Worm (Caenorhabditis elegans) whole organism, L1 larva: Measurements from ENCODE around the gene ifg-1.

Experiments
- C34B4.2 ChIP-seq: sonication (generic microtip); optimal IDR thresholded peaks from 2 replicates; lab custom pipeline; 2017; ENCODE audit warnings: mild to moderate bottlenecking, missing genetic modification characterization, missing compliant biosample characterization
- aha-1 ChIP-seq: fragments of 150-350 bp; optimal IDR thresholded peaks from 2 replicates; lab custom pipeline; 2014; ENCODE audit warnings: missing biosample characterization, missing genetic modification characterization
- alr-1 ChIP-seq: fragments of 200-800 bp; sonication (Bioruptor generic); optimal IDR thresholded peaks from 2 replicates; lab custom pipeline; 2018; ENCODE audit warnings: borderline replicate concordance, mild to moderate bottlenecking, missing genetic modification characterization, missing compliant biosample characterization
- aly-2 ChIP-seq: fragments of 150-350 bp; optimal IDR thresholded peaks from 2 replicates; lab custom pipeline; 2014; ENCODE audit warnings: missing biosample characterization, missing genetic modification characterization
- ama-1 ChIP-seq: fragments of 150-350 bp; optimal IDR thresholded peaks from 2 replicates; lab custom pipeline; 2014
- ceh-82 ChIP-seq, 3 experiments: fragments of 150-350 bp in 1 of 3; sonication (generic microtip) in 2 of 3; optimal IDR thresholded peaks; 2 replicates each; lab custom pipeline; 2014 to 2017; ENCODE audit warnings: missing biosample characterization in 3 of 3, missing genetic modification characterization in 3 of 3
- ceh-88 ChIP-seq: fragments of 200-800 bp; sonication (Bioruptor generic); IDR thresholded peaks from 2 replicates; pipeline ENCODE4 v1.3.6; 2022; ENCODE audit warnings: missing genetic modification characterization, missing compliant biosample characterization
- ceh-90 ChIP-seq: sonication (generic microtip); optimal IDR thresholded peaks from 2 replicates; lab custom pipeline; 2016; ENCODE audit warnings: missing genetic modification characterization, missing compliant biosample characterization
- dsc-1 ChIP-seq: sonication (generic microtip); optimal IDR thresholded peaks from 2 replicates; lab custom pipeline; 2016; ENCODE audit warnings: mild to moderate bottlenecking, missing genetic modification characterization, missing compliant biosample characterization
- efl-3 ChIP-seq: fragments of 200-800 bp; sonication (Bioruptor generic); optimal IDR thresholded peaks from 2 replicates; lab custom pipeline; 2018; ENCODE audit warnings: mild to moderate bottlenecking, missing genetic modification characterization, missing compliant biosample characterization
- egl-13 ChIP-seq: sonication (generic microtip); optimal IDR thresholded peaks from 2 replicates; lab custom pipeline; 2016; ENCODE audit warnings: missing genotype, missing genetic modification reagents, missing genetic modification characterization, missing compliant biosample characterization
- egl-27 ChIP-seq, 2 experiments: fragments of 150-350 bp in 1 of 2; sonication (generic microtip); optimal IDR thresholded peaks; 3 replicates each; lab custom pipeline; 2017 to 2018; ENCODE audit warnings: missing biosample characterization in 2 of 2, missing genetic modification characterization in 2 of 2, missing genetic modification reagents in 2 of 2
- elt-3 ChIP-seq, 6 experiments: fragments of 150-350 bp in 1 of 6; sonication (generic microtip); optimal IDR thresholded peaks; 2 replicates each; lab custom pipeline; 2017 to 2018; ENCODE audit warnings: missing biosample characterization in 6 of 6, missing genetic modification characterization in 6 of 6, inconsistent platforms in 1 of 6
- ets-5 ChIP-seq: fragments of 200-800 bp; sonication (Bioruptor generic); IDR thresholded peaks from 2 replicates; pipeline ENCODE4 v1.3.6; 2022; ENCODE audit warnings: missing genetic modification characterization, missing compliant biosample characterization
- fkh-8 ChIP-seq: sonication (generic microtip); optimal IDR thresholded peaks from 2 replicates; lab custom pipeline; 2016; ENCODE audit warnings: mild to moderate bottlenecking, missing genetic modification characterization, missing compliant biosample characterization
- hlh-4 ChIP-seq: sonication (generic microtip); optimal IDR thresholded peaks from 2 replicates; lab custom pipeline; 2016; ENCODE audit warnings: mild to moderate bottlenecking, missing genetic modification characterization, missing compliant biosample characterization
- hpl-2 ChIP-seq: fragments of 150-350 bp; optimal IDR thresholded peaks from 2 replicates; lab custom pipeline; 2014; ENCODE audit warnings: missing biosample characterization, missing genetic modification reagents, missing genetic modification characterization
- irx-1 ChIP-seq: sonication (generic microtip); optimal IDR thresholded peaks from 2 replicates; lab custom pipeline; 2016; ENCODE audit warnings: missing genetic modification characterization, missing compliant biosample characterization
- isw-1 ChIP-seq: fragments of 200-800 bp; sonication (Bioruptor generic); IDR thresholded peaks from 2 replicates; pipeline ENCODE4 v1.3.6; 2022; ENCODE audit warnings: missing genetic modification characterization, missing compliant biosample characterization
- jun-1 ChIP-seq: fragments of 150-350 bp; optimal IDR thresholded peaks from 2 replicates; lab custom pipeline; 2014; ENCODE audit warnings: missing biosample characterization, missing genetic modification reagents, missing genetic modification characterization
- lin-13 ChIP-seq: fragments of 150-350 bp; optimal IDR thresholded peaks from 2 replicates; lab custom pipeline; 2014; ENCODE audit warnings: missing biosample characterization, missing genetic modification reagents, missing genetic modification characterization
- lin-14 ChIP-seq: fragments of 200-800 bp; sonication (Bioruptor generic); optimal IDR thresholded peaks from 2 replicates; lab custom pipeline; 2018; ENCODE audit warnings: mild to moderate bottlenecking, missing genetic modification characterization, moderate library complexity, missing compliant biosample characterization
- lin-35 ChIP-seq, 2 experiments: fragments of 150-350 bp; optimal IDR thresholded peaks; 2 replicates each; lab custom pipeline; 2014; ENCODE audit warnings: missing biosample characterization in 2 of 2, missing genetic modification characterization in 2 of 2, missing genetic modification reagents in 2 of 2
- lin-39 ChIP-seq: fragments of 150-350 bp; optimal IDR thresholded peaks from 2 replicates; lab custom pipeline; 2014; ENCODE audit warnings: missing biosample characterization, missing genetic modification reagents, missing genetic modification characterization
- mdl-1 ChIP-seq, 2 experiments: fragments of 150-350 bp; optimal IDR thresholded peaks; 2 replicates each; lab custom pipeline; 2014 to 2017; ENCODE audit warnings: missing biosample characterization in 2 of 2, missing genetic modification characterization in 2 of 2, inconsistent platforms in 1 of 2
- mef-2 ChIP-seq: fragments of 150-350 bp; optimal IDR thresholded peaks from 2 replicates; lab custom pipeline; 2014; ENCODE audit warnings: missing biosample characterization, missing genetic modification characterization
- mep-1 ChIP-seq: fragments of 150-350 bp; optimal IDR thresholded peaks from 2 replicates; lab custom pipeline; 2014; ENCODE audit warnings: missing biosample characterization, missing genetic modification characterization
- nhr-11 ChIP-seq: fragments of 150-350 bp; optimal IDR thresholded peaks from 2 replicates; lab custom pipeline; 2014; ENCODE audit warnings: missing biosample characterization, missing genetic modification characterization
- nhr-12 ChIP-seq: sonication (generic microtip); optimal IDR thresholded peaks from 2 replicates; lab custom pipeline; 2017; ENCODE audit warnings: missing biosample characterization, missing genetic modification characterization
- nhr-20 ChIP-seq: sonication (generic microtip); optimal IDR thresholded peaks from 2 replicates; lab custom pipeline; 2016; ENCODE audit warnings: mild to moderate bottlenecking, missing genetic modification characterization, missing compliant biosample characterization
- nhr-47 ChIP-seq: sonication (generic microtip); optimal IDR thresholded peaks from 2 replicates; lab custom pipeline; 2016; ENCODE audit warnings: mild to moderate bottlenecking, missing genetic modification characterization, moderate library complexity, missing compliant biosample characterization
- nhr-71 ChIP-seq: sonication (generic microtip); optimal IDR thresholded peaks from 2 replicates; lab custom pipeline; 2016; ENCODE audit warnings: mild to moderate bottlenecking, missing genetic modification characterization, moderate library complexity, missing compliant biosample characterization
- nhr-84 ChIP-seq: sonication (generic microtip); optimal IDR thresholded peaks from 2 replicates; lab custom pipeline; 2017; ENCODE audit warnings: missing biosample characterization, missing genetic modification characterization
- pag-3 ChIP-seq: sonication (generic microtip); optimal IDR thresholded peaks from 2 replicates; lab custom pipeline; 2017; ENCODE audit warnings: missing genetic modification characterization, mild to moderate bottlenecking, missing compliant biosample characterization, antibody characterized with exemption, borderline replicate concordance; ENCODE audit not compliant: insufficient read depth
- pax-3 ChIP-seq: fragments of 200-800 bp; sonication (Bioruptor generic); optimal IDR thresholded peaks from 2 replicates; lab custom pipeline; 2018; ENCODE audit warnings: mild to moderate bottlenecking, missing genetic modification characterization, moderate library complexity, missing compliant biosample characterization
- pqm-1 ChIP-seq: sonication (generic microtip); optimal IDR thresholded peaks from 3 replicates; lab custom pipeline; 2017; ENCODE audit warnings: missing biosample characterization, missing genetic modification characterization
- skn-1 ChIP-seq: fragments of 150-350 bp; optimal IDR thresholded peaks from 2 replicates; lab custom pipeline; 2014; ENCODE audit warnings: missing biosample characterization, missing genetic modification characterization
- sptf-1 ChIP-seq: fragments of 150-350 bp; optimal IDR thresholded peaks from 2 replicates; lab custom pipeline; 2014; ENCODE audit warnings: missing biosample characterization, missing genetic modification characterization
- tbx-2 ChIP-seq: sonication (generic microtip); optimal IDR thresholded peaks from 2 replicates; lab custom pipeline; 2016; ENCODE audit warnings: missing genetic modification characterization, missing compliant biosample characterization
- unc-130 ChIP-seq: fragments of 150-350 bp; optimal IDR thresholded peaks from 2 replicates; lab custom pipeline; 2017; ENCODE audit warnings: missing biosample characterization, missing genetic modification characterization, inconsistent platforms
- unc-30 ChIP-seq: sonication (generic microtip); optimal IDR thresholded peaks from 2 replicates; lab custom pipeline; 2017; ENCODE audit warnings: missing biosample characterization, missing genetic modification characterization
- unc-62 ChIP-seq: fragments of 150-350 bp; optimal IDR thresholded peaks from 2 replicates; lab custom pipeline; 2014; ENCODE audit warnings: missing biosample characterization, missing genetic modification reagents, missing genetic modification characterization
- vab-15 ChIP-seq: sonication (generic microtip); optimal IDR thresholded peaks from 2 replicates; lab custom pipeline; 2017; ENCODE audit warnings: missing genotype, mild to moderate bottlenecking, missing genetic modification characterization, missing compliant biosample characterization
- ztf-11 ChIP-seq, 2 experiments: sonication (generic microtip); optimal IDR thresholded peaks; 2 replicates each; lab custom pipeline; 2016 to 2017; ENCODE audit warnings: missing genetic modification characterization in 2 of 2, missing biosample characterization in 1 of 2, missing compliant biosample characterization in 1 of 2
- ztf-4 ChIP-seq: fragments of 150-350 bp; optimal IDR thresholded peaks from 2 replicates; lab custom pipeline; 2014; ENCODE audit warnings: missing biosample characterization, missing genetic modification characterization

Gene ifg-1

DNA sequence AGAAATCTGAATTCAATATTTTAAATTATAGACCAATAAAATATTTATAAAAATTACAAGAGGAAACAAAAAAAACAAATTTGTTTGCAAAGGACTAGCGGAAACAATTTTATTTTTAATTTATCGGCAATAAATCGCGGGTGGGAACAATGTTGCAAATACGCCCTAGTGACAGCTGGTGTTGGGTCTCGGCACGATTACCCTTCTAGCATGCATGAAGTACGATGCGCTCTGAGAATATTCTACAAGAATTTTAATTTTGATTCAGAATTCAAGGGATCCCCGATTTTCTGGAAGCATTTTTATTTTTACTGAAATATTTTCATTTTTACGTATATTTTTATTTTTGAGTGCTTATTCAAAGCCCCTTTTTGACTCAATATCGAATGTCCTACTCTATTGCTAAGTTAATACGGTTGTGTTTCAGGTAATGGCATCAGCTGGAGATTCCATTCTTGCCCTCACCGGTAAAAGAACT is 32.0 kb upstream of the ifg-1 start, which contains the start of the genes mig-5 and cct-1 (continued):
- TF ChIP-seq nhr-12 (tag; lab: Kevin White, UChicago) = peak; percentile 49
- peak; percentile 12 for TF ChIP-seq hlh-4
- TF ChIP-seq lin-39 (tag; lab: Kevin White, UChicago) = peak; percentile 98
- peak; percentile 89 for TF ChIP-seq ama-1
- TF ChIP-seq unc-62 (GFP tag; lab: Kevin White, UChicago) = peak; percentile 45
- peak; percentile 98 for TF ChIP-seq nhr-11 (tag; lab: Kevin White, UChicago)
- TF ChIP-seq ztf-4 (tag; lab: Kevin White, UChicago) = peak; percentile 95
- TF ChIP-seq elt-3 (tag; optimal IDR thresholded peaks at IDR 0.05; lab: Kevin White, UChicago) = peak in 5 of 6 experiments; percentile 63 to 99 (median 91)
- peak; percentile 92 to 94 for TF ChIP-seq lin-35 (GFP tag; optimal IDR thresholded peaks at IDR 0.05; lab: Kevin White, UChicago)
- TF ChIP-seq alr-1 (tag; lab: Kevin White, UChicago) = no peak
- TF ChIP-seq tbx-2 (tag; lab: Kevin White, UChicago) = peak; percentile 98
- peak; percentile 97 for TF ChIP-seq irx-1
- TF ChIP-seq pag-3 (tag; lab: Kevin White, UChicago) = peak; percentile 53
- TF ChIP-seq mep-1 (tag; lab: Kevin White, UChicago) = peak; percentile 99
- TF ChIP-seq fkh-8 (tag; lab: Kevin White, UChicago) = peak; percentile 98
- no peak for TF ChIP-seq sptf-1 (tag; lab: Kevin White, UChicago)
- TF ChIP-seq ets-5 = no peak
- TF ChIP-seq egl-13 = peak; percentile 97
- peak; percentile 94 for TF ChIP-seq vab-15 (tag; lab: Kevin White, UChicago)
- TF ChIP-seq pax-3 (tag; lab: Kevin White, UChicago) = peak; percentile 91
- TF ChIP-seq egl-27 (tag; optimal IDR thresholded peaks at IDR 0.05; lab: Kevin White, UChicago) = peak; percentile 73 to 88
- TF ChIP-seq efl-3 (GFP tag; lab: Kevin White, UChicago) = peak; percentile 81
- TF ChIP-seq pqm-1 (tag; lab: Kevin White, UChicago) = peak; percentile 38
- peak; percentile 97 for TF ChIP-seq lin-13
- peak; percentile 98 for TF ChIP-seq lin-14
- TF ChIP-seq aha-1 (tag; lab: Kevin White, UChicago) = peak; percentile 78
- peak; percentile 97 to 99 (median 98) for TF ChIP-seq ceh-82 (tag; optimal IDR thresholded peaks at IDR 0.05; lab: Kevin White, UChicago)
- no peak for TF ChIP-seq nhr-84 (tag; lab: Kevin White, UChicago)
- TF ChIP-seq mdl-1 (tag; optimal IDR thresholded peaks at IDR 0.05; lab: Kevin White, UChicago) = peak in 1 of 2 experiments; percentile 95
- TF ChIP-seq unc-130 (tag; lab: Kevin White, UChicago) = peak; percentile 100
- peak; percentile 98 for TF ChIP-seq aly-2 (tag; lab: Kevin White, UChicago)
- TF ChIP-seq skn-1 = peak; percentile 97
- TF ChIP-seq nhr-71 (tag; lab: Kevin White, UChicago) = peak; percentile 99
- peak; percentile 40 to 87 for TF ChIP-seq ztf-11 (tag; optimal IDR thresholded peaks at IDR 0.05; lab: Kevin White, UChicago)
- TF ChIP-seq ceh-90 (tag; lab: Kevin White, UChicago) = peak; percentile 44
- peak; percentile 99 for TF ChIP-seq nhr-47
- TF ChIP-seq mef-2 (tag; lab: Kevin White, UChicago) = peak; percentile 85
- TF ChIP-seq hpl-2 (GFP tag; lab: Kevin White, UChicago) = peak; percentile 95
- TF ChIP-seq ceh-88 (GFP tag; lab: Robert Waterston, UW) = peak; percentile 96
- peak; percentile 96 for TF ChIP-seq jun-1 (tag; lab: Kevin White, UChicago)
- peak; percentile 75 for TF ChIP-seq unc-30
- peak; percentile 99 for TF ChIP-seq dsc-1 (tag; lab: Kevin White, UChicago)
- TF ChIP-seq C34B4.2 (tag; lab: Kevin White, UChicago) = peak; percentile 71
- peak; percentile 99 for TF ChIP-seq nhr-20
- peak; percentile 99 for TF ChIP-seq isw-1 (GFP tag; lab: Robert Waterston, UW)
